Worm (Caenorhabditis elegans) whole organism, L4/young adult: ENCODE measurements around the gene nhr-271.

Experiments
- W03F9.2 ChIP-seq: fragments of 150-350 bp; optimal IDR thresholded peaks from 2 replicates; lab custom pipeline; 2014; ENCODE audit warnings: missing biosample characterization, missing genetic modification characterization
- dao-5 ChIP-seq: sonication (generic microtip); optimal IDR thresholded peaks from 2 replicates; lab custom pipeline; 2016; ENCODE audit warnings: missing genotype, missing genetic modification characterization, moderate library complexity, missing compliant biosample characterization
- him-1 ChIP-seq: sonication (generic microtip); optimal IDR thresholded peaks from 2 replicates; lab custom pipeline; 2016; ENCODE audit warnings: missing genotype, missing genetic modification reagents, missing genetic modification characterization, missing compliant biosample characterization

nhr-271 gene

DNA sequence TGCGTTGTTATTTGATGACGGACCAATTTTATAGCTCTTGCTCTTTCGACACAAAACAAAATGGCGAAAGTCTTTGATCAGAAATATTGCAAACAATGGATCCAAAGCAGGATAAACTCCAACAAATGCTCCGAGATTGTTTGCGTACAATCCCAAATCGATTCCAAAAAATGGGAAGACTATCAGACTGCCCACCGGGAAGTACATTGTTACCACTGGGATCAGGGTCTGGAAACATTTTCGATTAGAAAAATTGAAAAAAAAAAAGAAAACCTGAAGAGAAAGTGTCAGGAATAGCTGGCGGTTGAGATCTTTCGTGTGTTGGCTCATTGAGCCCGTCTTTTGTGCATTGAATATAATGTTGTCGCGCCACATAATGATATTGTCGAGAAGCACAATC, 737 bp upstream of the nhr-271 start:
- TF ChIP-seq him-1 = no peak
- TF ChIP-seq dao-5 = no peak
- TF ChIP-seq W03F9.2 (tag; lab: Kevin White, UChicago) = no peak

DNA sequence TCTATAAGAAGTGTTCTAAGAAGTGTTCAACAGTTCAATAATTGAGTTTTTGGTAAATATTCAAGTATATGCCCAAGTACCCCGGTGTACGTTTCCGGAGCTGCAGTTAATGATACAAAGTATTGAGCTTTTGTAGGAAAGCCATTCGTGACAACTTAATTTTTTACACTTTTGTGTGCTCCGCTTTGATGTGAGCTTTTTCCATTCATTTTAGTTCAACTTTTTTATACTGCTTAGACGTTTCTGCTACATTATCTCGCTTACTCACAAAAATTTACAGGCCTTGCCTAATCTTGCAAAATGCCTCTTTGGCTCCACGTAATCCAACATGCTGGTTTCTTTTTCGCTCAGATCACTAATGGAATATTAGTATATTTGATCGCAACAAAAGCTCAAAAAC, 4.4 kb downstream of the nhr-271 start, which contains the start of gene str-151:
str-151 (plus strand) TSS at position 301 of the 400 bp plus-strand sequence.
- TF ChIP-seq W03F9.2 (tag; lab: Kevin White, UChicago) (no peak), him-1 (no peak), dao-5 (no peak)

DNA sequence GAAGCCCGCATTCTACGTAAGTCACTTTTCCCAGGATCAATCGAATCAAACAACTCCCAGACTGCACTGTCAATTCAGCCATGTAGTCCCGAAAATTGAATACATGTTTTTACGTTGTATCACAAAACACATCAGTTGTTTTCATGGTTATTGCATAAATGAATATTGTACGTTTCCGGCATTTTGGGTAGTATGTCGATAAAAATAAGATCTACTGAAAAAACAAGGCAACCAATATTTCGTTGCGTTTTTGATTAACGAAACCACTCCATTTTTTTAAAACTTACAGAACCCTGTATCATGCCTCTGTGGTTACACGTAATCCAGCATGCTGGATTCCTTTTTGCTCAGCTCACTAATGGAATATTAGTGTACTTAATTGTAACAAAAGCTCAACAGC, 7.2 kb downstream of the nhr-271 start, which contains the start of gene str-149:
str-149 (plus strand) TSS at position 301 of the 400 bp plus-strand sequence.
- TF ChIP-seq dao-5 (no peak), W03F9.2 (tag; lab: Kevin White, UChicago) (no peak), him-1 (no peak)

DNA sequence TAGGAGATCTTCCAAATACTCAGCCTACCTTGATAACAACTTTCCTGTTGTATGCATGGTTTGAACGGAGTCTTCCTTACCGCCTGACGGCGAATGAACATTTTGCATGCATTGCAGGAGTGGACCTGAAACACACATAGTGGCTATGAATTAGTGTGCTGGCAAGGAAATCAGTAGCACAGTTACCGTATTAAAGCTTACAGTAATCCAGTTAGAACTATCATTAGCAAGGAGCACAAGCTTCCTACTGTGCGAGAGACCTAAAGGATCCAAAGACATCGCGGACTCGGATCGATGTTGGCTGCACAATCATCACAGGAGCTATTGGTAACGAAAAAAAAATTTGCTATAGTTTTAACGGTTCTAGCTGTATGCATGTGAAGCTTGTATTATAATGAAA, 9.6 kb downstream of the nhr-271 start, which contains the start of gene nhr-233:
nhr-233 (minus strand) TSS at position 101 of the 400 bp plus-strand sequence.
- TF ChIP-seq W03F9.2 (tag; lab: Kevin White, UChicago) = no peak
- no peak for TF ChIP-seq dao-5
- TF ChIP-seq him-1 = no peak

DNA sequence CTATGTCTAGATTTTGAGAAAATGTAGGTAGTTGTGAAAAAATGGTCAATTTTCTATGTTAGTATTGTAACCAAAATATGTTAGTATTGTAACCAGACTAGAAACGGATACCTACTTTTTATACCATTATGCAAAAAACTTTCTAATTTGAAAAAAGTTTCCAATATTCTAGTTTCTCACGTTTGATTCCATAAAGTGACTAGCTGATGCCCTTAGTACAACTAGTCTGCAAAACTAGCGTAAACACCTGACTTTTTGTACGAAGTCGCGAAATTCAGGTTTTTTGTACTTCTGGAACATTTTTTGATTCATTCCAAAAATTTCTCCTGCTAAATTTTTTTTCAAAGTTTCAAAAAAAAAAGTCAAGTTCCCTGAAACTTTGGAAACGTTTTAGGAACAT, 12.3 kb downstream of the nhr-271 start:
- TF ChIP-seq him-1 (no peak), W03F9.2 (tag; lab: Kevin White, UChicago) (no peak)

DNA sequence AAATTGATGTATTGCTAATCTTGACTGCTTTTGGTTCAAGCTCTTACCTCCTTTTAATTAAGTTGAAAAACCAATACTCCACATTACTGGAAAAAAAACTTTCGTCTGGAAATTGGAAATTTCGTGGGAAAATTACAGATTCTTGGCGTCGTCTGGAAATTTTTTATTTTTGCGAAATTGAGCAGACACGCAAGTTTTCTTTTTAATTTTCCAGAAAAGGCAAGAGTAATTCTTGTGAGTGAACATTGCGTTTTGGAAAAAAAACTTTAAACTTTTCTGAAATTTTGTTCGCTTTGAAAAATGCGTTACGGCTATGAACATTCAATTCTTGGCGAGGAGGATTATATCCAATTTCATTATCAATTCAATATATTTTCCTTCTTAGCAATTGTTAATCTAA, 14.7 kb downstream of the nhr-271 start, which contains the start of gene sru-45:
sru-45 (plus strand) TSS at position 301 of the 400 bp plus-strand sequence.
- TF ChIP-seq W03F9.2 (tag; lab: Kevin White, UChicago) (no peak), him-1 (no peak), dao-5 (no peak)

DNA sequence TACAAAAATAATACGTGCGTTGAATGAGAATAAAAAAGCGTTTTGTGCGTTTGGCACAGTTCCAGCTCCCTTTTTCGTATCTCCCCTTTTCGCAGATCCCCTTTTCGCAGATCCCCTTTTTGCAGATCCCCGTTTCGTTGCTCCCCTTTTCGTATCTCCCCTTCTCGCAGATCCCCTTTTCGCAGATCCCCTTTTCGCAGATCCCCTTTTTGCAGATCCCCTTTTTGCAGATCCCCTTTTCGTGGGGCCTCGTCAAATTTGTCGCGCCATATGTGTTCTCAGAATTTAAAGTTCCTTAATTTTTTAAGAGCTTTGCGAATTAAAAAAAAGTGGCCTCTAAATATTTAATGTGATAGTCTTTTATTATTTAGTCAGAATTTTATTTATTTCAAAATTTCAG, 27.4 kb downstream of the nhr-271 start, which contains the start of gene Y32B12B.4:
Y32B12B.4 (plus strand) TSS at position 399 of the 400 bp plus-strand sequence.
- TF ChIP-seq W03F9.2 (tag; lab: Kevin White, UChicago) (no peak), him-1 (no peak), dao-5 (no peak)

DNA sequence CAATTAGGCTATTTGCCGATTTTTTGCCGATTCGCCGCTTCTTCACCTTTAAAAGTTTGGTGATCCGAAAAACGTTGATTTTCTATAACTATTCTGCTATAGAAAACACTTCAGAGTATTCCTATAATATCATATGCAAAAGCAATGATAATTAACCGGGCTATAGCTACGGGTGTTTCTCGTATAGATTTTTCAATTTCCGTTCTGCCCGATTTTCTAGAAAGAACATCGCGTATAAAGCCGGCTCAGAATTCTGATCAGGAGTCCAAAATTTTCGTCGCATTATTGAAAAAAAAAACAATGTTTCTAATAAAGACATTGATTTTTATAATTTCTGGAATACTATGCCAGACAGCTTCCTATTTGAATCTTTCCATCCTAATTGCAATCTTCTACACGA, 29.6 kb downstream of the nhr-271 start, which contains the start of gene srbc-65:
srbc-65 (plus strand) TSS at position 301 of the 400 bp plus-strand sequence.
- TF ChIP-seq him-1 (no peak), W03F9.2 (tag; lab: Kevin White, UChicago) (no peak)

DNA sequence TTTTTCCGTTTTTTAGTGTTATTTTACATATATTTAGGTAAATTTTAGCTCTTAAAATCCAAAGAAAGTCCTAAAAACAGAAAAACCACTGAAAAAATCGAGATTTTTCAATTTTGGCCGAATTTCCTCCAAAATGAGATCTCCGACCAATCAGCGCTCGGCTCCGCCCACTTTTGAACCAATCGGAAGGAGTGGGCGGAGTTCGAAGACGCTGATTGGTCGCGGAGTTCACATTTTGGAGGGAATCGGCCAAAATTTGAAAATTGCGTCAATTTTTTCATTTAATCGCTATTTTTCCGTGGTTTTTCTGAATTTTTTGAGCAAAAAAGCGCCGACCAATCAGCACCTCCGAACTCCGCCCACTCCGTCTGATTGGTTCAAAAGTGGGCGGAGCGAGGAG, 39.7 kb downstream of the nhr-271 start:
- no peak for TF ChIP-seq dao-5
- TF ChIP-seq him-1 = no peak
- no peak for TF ChIP-seq W03F9.2 (tag; lab: Kevin White, UChicago)

DNA sequence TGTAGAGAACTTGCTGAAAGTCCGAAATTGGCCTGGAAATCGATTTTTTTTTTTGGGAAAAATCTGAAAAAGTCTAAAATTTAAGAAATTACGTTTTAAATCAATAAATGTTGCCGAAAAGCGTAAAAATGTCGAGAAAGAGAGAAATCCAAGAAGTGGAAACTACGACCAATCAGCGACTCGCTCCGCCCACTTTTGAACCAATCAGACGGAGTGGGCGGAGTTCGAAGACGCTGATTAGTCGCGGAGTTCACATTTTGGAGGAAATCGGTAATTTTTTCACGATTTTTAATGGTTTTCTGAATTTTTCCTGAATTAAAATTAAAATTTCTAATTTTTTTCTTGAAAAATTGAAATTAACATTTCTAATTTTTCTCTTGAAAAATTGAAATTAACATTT, 40.7 kb downstream of the nhr-271 start:
- TF ChIP-seq him-1 (no peak), dao-5 (no peak), W03F9.2 (tag; lab: Kevin White, UChicago) (no peak)

DNA sequence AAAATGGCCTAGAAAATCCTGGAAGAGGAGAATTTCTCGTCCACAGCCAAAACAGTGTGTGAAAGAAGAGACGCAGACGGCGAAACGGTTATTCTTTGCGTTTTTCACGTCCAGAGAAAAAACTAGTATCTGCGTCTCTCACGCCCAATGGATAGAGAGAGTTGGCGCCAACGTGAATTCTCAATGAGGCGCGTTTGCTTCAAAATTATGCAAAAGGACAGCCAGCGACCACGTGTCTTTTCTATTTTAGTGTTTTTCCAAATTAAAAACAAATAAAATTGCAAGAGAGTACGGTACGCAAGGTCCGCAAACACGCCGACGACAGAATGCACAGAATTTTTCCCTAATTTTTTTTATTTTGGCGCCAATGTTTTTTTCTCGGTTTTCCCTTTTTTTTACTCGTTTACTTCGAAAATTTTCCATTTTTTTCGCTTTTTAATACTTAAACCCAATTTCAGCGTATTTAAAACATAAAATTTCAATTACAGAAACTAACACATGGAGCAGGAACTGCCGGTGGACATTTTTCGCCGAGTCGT, 42.3 kb downstream of the nhr-271 start, which contains the start of gene Y32B12B.2:
Y32B12B.2 (plus strand) TSS at position 489 of the 539 bp plus-strand sequence.
- TF ChIP-seq dao-5 (no peak), W03F9.2 (tag; lab: Kevin White, UChicago) (no peak), him-1 (no peak)

DNA sequence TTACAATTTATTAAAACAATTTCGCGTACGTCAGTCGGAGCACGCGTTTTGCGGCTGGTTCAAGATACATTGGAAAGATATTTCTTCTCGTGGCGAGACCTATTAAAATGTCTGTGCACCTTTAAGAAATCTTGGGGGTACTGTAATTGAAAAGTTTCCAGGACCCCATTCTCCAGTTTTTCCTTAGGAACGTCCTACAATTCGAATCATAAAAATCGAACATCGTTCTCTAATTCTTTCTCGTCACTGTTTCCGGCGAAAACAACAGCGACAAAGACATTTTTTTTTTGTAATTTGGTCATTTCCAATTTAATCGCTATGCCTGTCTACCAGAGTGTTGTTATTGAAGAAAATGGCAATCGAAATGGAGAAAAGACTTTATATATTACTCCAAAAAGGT, 43.6 kb downstream of the nhr-271 start, which contains the start of gene Y32B12B.1:
Y32B12B.1 (plus strand) TSS at position 301 of the 400 bp plus-strand sequence.
- TF ChIP-seq dao-5 (no peak), him-1 (no peak), W03F9.2 (tag; lab: Kevin White, UChicago) (no peak)

DNA sequence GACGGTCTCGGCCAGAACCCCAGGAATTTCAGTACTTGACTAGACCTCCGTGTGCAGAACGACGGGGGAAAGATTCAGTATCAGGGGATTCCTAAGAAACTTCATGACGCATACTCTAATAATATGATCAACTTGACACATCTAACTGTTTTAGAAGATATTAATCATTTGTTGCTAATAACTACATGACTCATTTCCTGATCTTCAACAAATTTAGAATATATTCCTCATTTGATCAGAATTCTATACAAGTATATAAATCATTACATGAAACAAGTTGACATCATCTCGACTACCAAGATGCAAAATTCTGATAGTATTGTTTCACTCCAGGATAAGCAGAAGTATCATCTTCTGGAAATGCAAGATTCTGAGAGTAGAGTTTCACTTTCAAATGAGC, 45.2 kb downstream of the nhr-271 start, which contains the start of gene Y32B12B.8:
Y32B12B.8 (plus strand) TSS at position 301 of the 400 bp plus-strand sequence.
- TF ChIP-seq W03F9.2 (tag; lab: Kevin White, UChicago) = no peak
- no peak for TF ChIP-seq dao-5
- TF ChIP-seq him-1 = no peak

DNA sequence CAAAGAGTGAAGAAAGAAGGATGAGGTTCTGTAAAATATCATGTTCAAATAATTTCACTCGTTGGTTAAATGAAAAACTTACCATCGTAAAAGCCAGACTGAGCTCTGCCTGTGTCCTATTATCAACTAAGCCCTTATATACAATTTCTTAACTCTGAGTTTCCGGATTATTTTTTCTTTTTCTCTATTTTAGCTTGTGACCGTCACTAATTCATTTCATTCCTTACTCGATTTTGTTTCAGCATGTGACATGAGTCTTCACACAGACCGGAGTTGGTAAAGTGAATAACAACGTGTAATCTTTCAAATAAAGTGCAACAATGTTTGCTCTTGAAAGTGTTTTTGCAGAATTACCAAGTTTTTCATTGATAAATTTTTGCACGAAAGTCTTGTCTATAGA, 46.3 kb downstream of the nhr-271 start, which contains the start of gene cpr-2:
cpr-2 (minus strand) TSS at position 101 of the 400 bp plus-strand sequence.
- TF ChIP-seq W03F9.2 (tag; lab: Kevin White, UChicago) (no peak), him-1 (no peak), dao-5 (no peak)
